Worm (Caenorhabditis elegans) whole organism, mixed stage, embryonic: Measurements from ENCODE around the gene acy-4.

Experiments used
- M03D4.4 ChIP-seq: sonication (generic microtip); optimal IDR thresholded peaks from 2 replicates; lab custom pipeline; 2017; ENCODE audit warnings: mild to moderate bottlenecking, missing genetic modification characterization, missing compliant biosample characterization
- bed-3 ChIP-seq: fragments of 200-800 bp; sonication (Bioruptor generic); optimal IDR thresholded peaks from 3 replicates; lab custom pipeline; 2018; ENCODE audit warnings: mild to moderate bottlenecking, missing genetic modification characterization, moderate library complexity, missing compliant biosample characterization
- blmp-1 ChIP-seq: fragments of 150-350 bp; optimal IDR thresholded peaks from 2 replicates; lab custom pipeline; 2014; ENCODE audit warnings: missing biosample characterization, missing genetic modification characterization
- ceh-43 ChIP-seq: fragments of 200-800 bp; sonication (Bioruptor generic); optimal IDR thresholded peaks from 2 replicates; lab custom pipeline; 2018; ENCODE audit warnings: mild to moderate bottlenecking, missing genetic modification characterization, moderate library complexity, missing compliant biosample characterization
- ceh-83 ChIP-seq: fragments of 200-800 bp; sonication (Bioruptor generic); optimal IDR thresholded peaks from 2 replicates; lab custom pipeline; 2018; ENCODE audit warnings: mild to moderate bottlenecking, missing genetic modification characterization, missing compliant biosample characterization
- ces-1 ChIP-seq: fragments of 150-350 bp; optimal IDR thresholded peaks from 2 replicates; lab custom pipeline; 2014; ENCODE audit warnings: missing biosample characterization, missing genetic modification reagents, missing genetic modification characterization
- cnd-1 ChIP-seq: fragments of 200-800 bp; sonication (Bioruptor generic); optimal IDR thresholded peaks from 2 replicates; lab custom pipeline; 2018; ENCODE audit warnings: mild to moderate bottlenecking, missing genetic modification characterization, missing compliant biosample characterization
- elt-1 ChIP-seq: sonication (generic microtip); optimal IDR thresholded peaks from 2 replicates; lab custom pipeline; 2017; ENCODE audit warnings: missing genetic modification characterization, mild to moderate bottlenecking, missing compliant biosample characterization, antibody characterized with exemption, moderate library complexity, borderline replicate concordance; ENCODE audit not compliant: insufficient read depth
- elt-3 ChIP-seq: fragments of 150-350 bp; optimal IDR thresholded peaks from 2 replicates; lab custom pipeline; 2014; ENCODE audit warnings: missing biosample characterization, missing genetic modification characterization
- flh-1 ChIP-seq: fragments of 200-800 bp; sonication (Bioruptor generic); optimal IDR thresholded peaks from 2 replicates; lab custom pipeline; 2018; ENCODE audit warnings: mild to moderate bottlenecking, missing genetic modification characterization, moderate library complexity, missing compliant biosample characterization
- ham-2 ChIP-seq: fragments of 200-800 bp; sonication (Bioruptor generic); optimal IDR thresholded peaks from 2 replicates; lab custom pipeline; 2018; ENCODE audit warnings: mild to moderate bottlenecking, missing genetic modification characterization, missing compliant biosample characterization
- lin-13 ChIP-seq: fragments of 150-350 bp; optimal IDR thresholded peaks from 2 replicates; lab custom pipeline; 2014; ENCODE audit warnings: missing biosample characterization, missing genetic modification characterization
- lin-32 ChIP-seq: fragments of 200-800 bp; sonication (Bioruptor generic); optimal IDR thresholded peaks from 2 replicates; lab custom pipeline; 2018; ENCODE audit warnings: mild to moderate bottlenecking, missing genetic modification characterization, missing compliant biosample characterization
- lsy-2 ChIP-seq: fragments of 150-350 bp; optimal IDR thresholded peaks from 2 replicates; lab custom pipeline; 2014; ENCODE audit warnings: missing biosample characterization, missing genetic modification characterization
- mab-5 ChIP-seq: fragments of 150-350 bp; optimal IDR thresholded peaks from 2 replicates; lab custom pipeline; 2014; ENCODE audit warnings: missing biosample characterization, missing genetic modification characterization
- mep-1 ChIP-seq: fragments of 150-350 bp; optimal IDR thresholded peaks from 2 replicates; lab custom pipeline; 2017; ENCODE audit warnings: missing biosample characterization, missing genetic modification reagents, missing genetic modification characterization, inconsistent platforms
- mls-2 ChIP-seq: sonication (generic microtip); optimal IDR thresholded peaks from 2 replicates; lab custom pipeline; 2016; ENCODE audit warnings: mild to moderate bottlenecking, missing genetic modification characterization, moderate library complexity, missing compliant biosample characterization
- nhr-12 ChIP-seq: fragments of 150-350 bp; optimal IDR thresholded peaks from 2 replicates; lab custom pipeline; 2014; ENCODE audit warnings: missing biosample characterization, missing genetic modification characterization
- nhr-2 ChIP-seq: fragments of 150-350 bp; optimal IDR thresholded peaks from 2 replicates; lab custom pipeline; 2014; ENCODE audit warnings: missing biosample characterization, missing genetic modification characterization
- nhr-237 ChIP-seq: fragments of 150-350 bp; optimal IDR thresholded peaks from 2 replicates; lab custom pipeline; 2014; ENCODE audit warnings: missing biosample characterization, missing genetic modification characterization
- nhr-28 ChIP-seq: fragments of 150-350 bp; optimal IDR thresholded peaks from 2 replicates; lab custom pipeline; 2014; ENCODE audit warnings: missing biosample characterization, missing genetic modification characterization
- pha-4 ChIP-seq: fragments of 150-350 bp; optimal IDR thresholded peaks from 2 replicates; lab custom pipeline; 2018; ENCODE audit warnings: missing biosample characterization, missing genetic modification reagents, missing genetic modification characterization
- sem-2 ChIP-seq: fragments of 200-800 bp; sonication (Bioruptor generic); optimal IDR thresholded peaks from 2 replicates; lab custom pipeline; 2018; ENCODE audit warnings: mild to moderate bottlenecking, missing genetic modification characterization, missing compliant biosample characterization
- snpc-4 ChIP-seq: fragments of 150-350 bp; optimal IDR thresholded peaks from 2 replicates; lab custom pipeline; 2014; ENCODE audit warnings: missing biosample characterization, missing genetic modification characterization
- sptf-1 ChIP-seq: sonication (generic microtip); optimal IDR thresholded peaks from 2 replicates; lab custom pipeline; 2017; ENCODE audit warnings: mild to moderate bottlenecking, missing genetic modification characterization, moderate library complexity, missing compliant biosample characterization
- tbx-8 ChIP-seq: fragments of 200-800 bp; sonication (Bioruptor generic); optimal IDR thresholded peaks from 2 replicates; lab custom pipeline; 2018; ENCODE audit warnings: mild to moderate bottlenecking, missing genetic modification characterization, moderate library complexity, missing compliant biosample characterization
- unc-120 ChIP-seq: sonication (generic microtip); optimal IDR thresholded peaks from 2 replicates; lab custom pipeline; 2017; ENCODE audit warnings: missing genetic modification characterization, missing compliant biosample characterization; ENCODE audit not compliant: poor library complexity, severe bottlenecking
- unc-39 ChIP-seq: fragments of 150-350 bp; optimal IDR thresholded peaks from 2 replicates; lab custom pipeline; 2014; ENCODE audit warnings: missing biosample characterization, missing genetic modification characterization
- unc-62 ChIP-seq: fragments of 150-350 bp; optimal IDR thresholded peaks from 2 replicates; lab custom pipeline; 2014; ENCODE audit warnings: missing biosample characterization, missing genetic modification reagents, missing genetic modification characterization
- zip-8 ChIP-seq: fragments of 150-350 bp; optimal IDR thresholded peaks from 2 replicates; lab custom pipeline; 2014; ENCODE audit warnings: missing biosample characterization, missing genetic modification characterization
- ztf-11 ChIP-seq: fragments of 150-350 bp; optimal IDR thresholded peaks from 2 replicates; lab custom pipeline; 2014; ENCODE audit warnings: missing biosample characterization, missing genetic modification characterization

acy-4 gene

ce11 chrV:5617301-5617700 lies 13.4 kb downstream of the acy-4 start, which contains the start of gene M03E7.2:
Gene M03E7.2, plus strand, starts transcription at chrV:5617601.
- no peak for TF ChIP-seq sptf-1 (tag; lab: Kevin White, UChicago)
- no peak for TF ChIP-seq unc-120 (tag; lab: Kevin White, UChicago)
- TF ChIP-seq ztf-11 (tag; lab: Kevin White, UChicago) = no peak
- TF ChIP-seq ceh-83 (GFP tag; lab: Kevin White, UChicago) = no peak
- TF ChIP-seq lin-13 (tag; lab: Kevin White, UChicago) = no peak
- no peak for TF ChIP-seq nhr-12 (tag; lab: Kevin White, UChicago)
- TF ChIP-seq elt-3 (tag; lab: Kevin White, UChicago) = no peak
- no peak for TF ChIP-seq unc-39 (tag; lab: Kevin White, UChicago)
- TF ChIP-seq mep-1 (tag; lab: Kevin White, UChicago) = no peak
- TF ChIP-seq tbx-8 (GFP tag; lab: Kevin White, UChicago) = no peak
- TF ChIP-seq M03D4.4 = no peak
- TF ChIP-seq zip-8 (tag; lab: Kevin White, UChicago) = no peak
- no peak for TF ChIP-seq cnd-1
- no peak for TF ChIP-seq flh-1 (GFP tag; lab: Kevin White, UChicago)
- no peak for TF ChIP-seq nhr-237
- TF ChIP-seq elt-1 (tag; lab: Kevin White, UChicago) = no peak
- no peak for TF ChIP-seq ces-1 (GFP tag; lab: Kevin White, UChicago)
- no peak for TF ChIP-seq bed-3 (GFP tag; lab: Kevin White, UChicago)

- TF ChIP-seq mep-1 (tag; lab: Kevin White, UChicago) (no peak), nhr-2 (tag; lab: Kevin White, UChicago) (no peak), mls-2 (tag; lab: Kevin White, UChicago) (no peak), sem-2 (GFP tag; lab: Kevin White, UChicago) (no peak), mab-5 (no peak), nhr-237 (no peak), flh-1 (GFP tag; lab: Kevin White, UChicago) (no peak), ceh-43 (GFP tag; lab: Kevin White, UChicago) (no peak), ztf-11 (tag; lab: Kevin White, UChicago) (no peak), lin-13 (tag; lab: Kevin White, UChicago) (no peak), lin-32 (GFP tag; lab: Kevin White, UChicago) (no peak), nhr-28 (tag; lab: Kevin White, UChicago) (no peak), bed-3 (GFP tag; lab: Kevin White, UChicago) (no peak), elt-3 (tag; lab: Kevin White, UChicago) (no peak), M03D4.4 (no peak), sptf-1 (tag; lab: Kevin White, UChicago) (no peak), nhr-12 (tag; lab: Kevin White, UChicago) (no peak)
These were observed 16.0 kb downstream of the acy-4 start, which contains the start of gene M03E7.3 for ce11 chrV:5614724-5615123. Gene M03E7.3, plus strand, starts transcription at chrV:5615024.

- TF ChIP-seq nhr-12 (tag; lab: Kevin White, UChicago) (no peak), nhr-237 (no peak), snpc-4 (no peak), blmp-1 (tag; lab: Kevin White, UChicago) (no peak), unc-120 (tag; lab: Kevin White, UChicago) (no peak), ceh-43 (GFP tag; lab: Kevin White, UChicago) (no peak), lin-32 (GFP tag; lab: Kevin White, UChicago) (no peak), bed-3 (GFP tag; lab: Kevin White, UChicago) (no peak)
These were observed 17.6 kb downstream of the acy-4 start, which contains the start of gene lrpc-1 for ce11 chrV:5613109-5613508. Gene lrpc-1, minus strand, starts transcription at chrV:5613209.

- TF ChIP-seq unc-62 (no peak), blmp-1 (tag; lab: Kevin White, UChicago) (no peak), sptf-1 (tag; lab: Kevin White, UChicago) (no peak), ham-2 (GFP tag; lab: Kevin White, UChicago) (no peak), mls-2 (tag; lab: Kevin White, UChicago) (no peak), ceh-43 (GFP tag; lab: Kevin White, UChicago) (no peak), unc-39 (tag; lab: Kevin White, UChicago) (no peak), nhr-237 (no peak), cnd-1 (no peak), unc-120 (tag; lab: Kevin White, UChicago) (no peak), lsy-2 (tag; lab: Kevin White, UChicago) (no peak), mep-1 (tag; lab: Kevin White, UChicago) (no peak), flh-1 (GFP tag; lab: Kevin White, UChicago) (no peak), pha-4 (tag; lab: Kevin White, UChicago) (no peak), nhr-2 (tag; lab: Kevin White, UChicago) (no peak), ces-1 (GFP tag; lab: Kevin White, UChicago) (no peak), tbx-8 (GFP tag; lab: Kevin White, UChicago) (no peak)
These were observed 20.5 kb downstream of the acy-4 start for ce11 chrV:5610186-5610585.
